Fruit fly (Drosophila melanogaster) whole organism, embryonic: Measurements from ENCODE around the gene Chpf.
A peak's percentile ranks its signal among the peaks of the same experiment; 100 is the strongest.

Source experiments
- Abd-B ChIP-seq: fragments of 200-800 bp; sonication (Bioruptor generic); optimal IDR thresholded peaks from 2 replicates; lab custom pipeline; 2018; ENCODE audit warnings: missing biosample characterization, mild to moderate bottlenecking, missing genetic modification characterization, moderate library complexity
- Atf6 ChIP-seq: fragments of 200-800 bp; sonication (Bioruptor generic); IDR thresholded peaks from 2 replicates; pipeline ENCODE4 v1.3.6; 2022; ENCODE audit warnings: missing biosample characterization, missing genetic modification characterization
- CG11456 ChIP-seq: fragments of 200-800 bp; sonication (Bioruptor generic); IDR thresholded peaks from 3 replicates; pipeline ENCODE4 v1.3.6; 2022; ENCODE audit warnings: missing biosample characterization, missing genetic modification characterization
- CG11504 ChIP-seq: fragments of 200-800 bp; sonication (Bioruptor generic); optimal IDR thresholded peaks from 3 replicates; lab custom pipeline; 2019; ENCODE audit warnings: missing biosample characterization, mild to moderate bottlenecking, missing genetic modification characterization, moderate library complexity
- CG11696 ChIP-seq: fragments of 200-800 bp; sonication (Bioruptor generic); IDR thresholded peaks from 2 replicates; pipeline ENCODE4 v1.3.6; 2022; ENCODE audit warnings: missing biosample characterization, missing genetic modification characterization
- CG13894 ChIP-seq: fragments of 200-800 bp; sonication (Bioruptor generic); optimal IDR thresholded peaks from 3 replicates; lab custom pipeline; 2018; ENCODE audit warnings: missing biosample characterization, mild to moderate bottlenecking, missing genetic modification characterization, moderate library complexity
- CG17361 ChIP-seq: fragments of 200-800 bp; sonication (Bioruptor generic); IDR thresholded peaks from 3 replicates; pipeline ENCODE4 v1.3.6; 2022; ENCODE audit warnings: missing biosample characterization, missing genetic modification characterization
- CG1832 ChIP-seq: fragments of 200-800 bp; sonication (Bioruptor generic); optimal IDR thresholded peaks from 2 replicates; lab custom pipeline; 2017; ENCODE audit warnings: missing biosample characterization, mild to moderate bottlenecking, missing genetic modification characterization, inconsistent platforms
- CG3163 ChIP-seq: fragments of 200-800 bp; sonication (Bioruptor generic); optimal IDR thresholded peaks from 3 replicates; lab custom pipeline; 2016; ENCODE audit warnings: missing biosample characterization, missing genetic modification characterization
- CG4282 ChIP-seq: fragments of 200-800 bp; sonication (Bioruptor generic); optimal IDR thresholded peaks from 2 replicates; lab custom pipeline; 2016; ENCODE audit warnings: missing biosample characterization, missing genetic modification characterization
- CG4617 ChIP-seq: fragments of 200-800 bp; sonication (Bioruptor generic); optimal IDR thresholded peaks from 3 replicates; lab custom pipeline; 2016; ENCODE audit warnings: missing biosample characterization, missing genetic modification characterization, borderline replicate concordance
- CG6175 ChIP-seq: fragments of 200-800 bp; sonication (Bioruptor generic); IDR thresholded peaks from 3 replicates; pipeline ENCODE4 v1.3.6; 2022; ENCODE audit warnings: missing biosample characterization, missing genetic modification characterization
- CG6254 ChIP-seq: fragments of 200-800 bp; sonication (Bioruptor generic); optimal IDR thresholded peaks from 3 replicates; lab custom pipeline; 2017; ENCODE audit warnings: mild to moderate bottlenecking, missing biosample characterization, missing genetic modification reagents, missing genetic modification characterization
- CG8290 ChIP-seq, 3 experiments: fragments of 200-800 bp; sonication (Bioruptor generic); optimal IDR thresholded peaks; 2 replicates each; lab custom pipeline; 2016 to 2019; ENCODE audit warnings: missing biosample characterization in 3 of 3, missing genetic modification characterization in 3 of 3, mild to moderate bottlenecking in 2 of 3, moderate library complexity in 1 of 3
- CG8388 ChIP-seq: fragments of 200-800 bp; sonication (Bioruptor generic); optimal IDR thresholded peaks from 2 replicates; lab custom pipeline; 2019; ENCODE audit warnings: missing biosample characterization, mild to moderate bottlenecking, missing genetic modification characterization, moderate library complexity
- CG8478 ChIP-seq: fragments of >200 bp; optimal IDR thresholded peaks from 2 replicates; lab custom pipeline; 2018
- Camta ChIP-seq: fragments of 200-800 bp; sonication (Bioruptor generic); optimal IDR thresholded peaks from 2 replicates; lab custom pipeline; 2016; ENCODE audit warnings: missing biosample characterization, missing genetic modification characterization
- CoRest ChIP-seq: fragments of 200-800 bp; sonication (Bioruptor generic); optimal IDR thresholded peaks from 3 replicates; lab custom pipeline; 2018; ENCODE audit warnings: missing biosample characterization, mild to moderate bottlenecking, missing genetic modification characterization, moderate library complexity
- Doc2 ChIP-seq: fragments of 200-800 bp; sonication (Bioruptor generic); IDR thresholded peaks from 2 replicates; pipeline ENCODE4 v1.3.6; 2022; ENCODE audit warnings: missing biosample characterization, missing genetic modification characterization
- Elba2 ChIP-seq: fragments of 200-800 bp; sonication (Bioruptor generic); optimal IDR thresholded peaks from 3 replicates; lab custom pipeline; 2016; ENCODE audit warnings: missing biosample characterization, missing genetic modification characterization
- H15 ChIP-seq: fragments of 200-800 bp; sonication (Bioruptor generic); IDR thresholded peaks from 3 replicates; pipeline ENCODE4 v1.3.6; 2022; ENCODE audit warnings: missing biosample characterization, missing genetic modification characterization
- Hr78 ChIP-seq, 2 experiments: fragments of 200-800 bp in 1 of 2; fragments of >200 bp in 1 of 2; sonication (Bioruptor generic) in 1 of 2; optimal IDR thresholded peaks; 2 replicates each; lab custom pipeline; 2017 to 2019; ENCODE audit warnings: missing biosample characterization in 2 of 2, missing genetic modification characterization in 2 of 2, mild to moderate bottlenecking in 1 of 2, moderate library complexity in 1 of 2
- Hsf ChIP-seq: fragments of 200-800 bp; sonication (Bioruptor generic); optimal IDR thresholded peaks from 3 replicates; lab custom pipeline; 2016; ENCODE audit warnings: missing biosample characterization, missing genetic modification characterization
- MBD-R2 ChIP-seq: fragments of 200-800 bp; sonication (Bioruptor generic); IDR thresholded peaks from 2 replicates; pipeline ENCODE4 v1.3.6; 2022; ENCODE audit warnings: missing biosample characterization, missing genetic modification characterization
- Meics ChIP-seq: fragments of 200-800 bp; sonication (Bioruptor generic); optimal IDR thresholded peaks from 2 replicates; lab custom pipeline; 2017; ENCODE audit warnings: missing biosample characterization, mild to moderate bottlenecking, missing genetic modification characterization
- Nf-YC ChIP-seq: fragments of 200-800 bp; optimal IDR thresholded peaks from 3 replicates; lab custom pipeline; 2019; ENCODE audit warnings: missing biosample characterization, mild to moderate bottlenecking, missing genetic modification characterization, moderate library complexity
- NfI ChIP-seq: fragments of 200-800 bp; sonication (Bioruptor generic); optimal IDR thresholded peaks from 3 replicates; lab custom pipeline; 2018; ENCODE audit warnings: missing biosample characterization, mild to moderate bottlenecking, missing genetic modification characterization, moderate library complexity
- Rx ChIP-seq: fragments of 200-800 bp; sonication (Bioruptor generic); IDR thresholded peaks from 2 replicates; pipeline ENCODE4 v1.3.6; 2022; ENCODE audit warnings: missing biosample characterization, missing genetic modification characterization
- amos ChIP-seq: fragments of 200-800 bp; sonication (Bioruptor generic); IDR thresholded peaks from 2 replicates; pipeline ENCODE4 v1.3.6; 2022; ENCODE audit warnings: missing biosample characterization, missing genetic modification characterization; ENCODE audit not compliant: partially characterized antibody
- bigmax ChIP-seq: fragments of 200-800 bp; sonication (Bioruptor generic); optimal IDR thresholded peaks from 2 replicates; lab custom pipeline; 2018; ENCODE audit warnings: missing biosample characterization, mild to moderate bottlenecking, missing genetic modification characterization
- cas ChIP-seq: fragments of 200-800 bp; sonication (Bioruptor generic); IDR thresholded peaks from 2 replicates; pipeline ENCODE4 v1.3.6; 2022; ENCODE audit warnings: missing biosample characterization, missing genetic modification characterization
- chm ChIP-seq: fragments of 200-800 bp; sonication (Bioruptor generic); IDR thresholded peaks from 2 replicates; pipeline ENCODE4 v1.3.6; 2022; ENCODE audit warnings: missing biosample characterization, missing genetic modification characterization
- crp ChIP-seq, 2 experiments: fragments of 200-800 bp; sonication (Bioruptor generic); optimal IDR thresholded peaks; 2 replicates in 1 of 2; 3 replicates in 1 of 2; lab custom pipeline; 2017; ENCODE audit warnings: missing biosample characterization in 2 of 2, missing genetic modification characterization in 2 of 2, mild to moderate bottlenecking in 1 of 2, moderate library complexity in 1 of 2
- esg ChIP-seq: fragments of 200-800 bp; sonication (Bioruptor generic); conservative IDR thresholded peaks from 2 replicates; pipeline ENCODE4 v1.3.6; 2022; ENCODE audit warnings: missing biosample characterization, missing genetic modification characterization
- fd96Cb ChIP-seq: fragments of 200-800 bp; sonication (Bioruptor generic); optimal IDR thresholded peaks from 2 replicates; lab custom pipeline; 2018; ENCODE audit warnings: missing biosample characterization, mild to moderate bottlenecking, missing genetic modification characterization, moderate library complexity
- gce ChIP-seq: fragments of 200-800 bp; sonication (Bioruptor generic); IDR thresholded peaks from 3 replicates; pipeline ENCODE4 v1.3.6; 2022; ENCODE audit warnings: missing biosample characterization, missing genetic modification characterization
- gcm2 ChIP-seq: fragments of 200-800 bp; sonication (Bioruptor generic); optimal IDR thresholded peaks from 2 replicates; lab custom pipeline; 2016; ENCODE audit warnings: missing biosample characterization, missing genetic modification characterization
- gsb ChIP-seq: fragments of 200-800 bp; sonication (Bioruptor generic); IDR thresholded peaks from 2 replicates; pipeline ENCODE4 v1.3.6; 2022; ENCODE audit warnings: missing biosample characterization, missing genetic modification characterization
- gt ChIP-seq: fragments of 200-800 bp; sonication (Bioruptor generic); IDR thresholded peaks from 2 replicates; pipeline ENCODE4 v1.3.6; 2022; ENCODE audit warnings: missing biosample characterization, missing genetic modification characterization
- hbn ChIP-seq: fragments of 200-800 bp; sonication (Bioruptor generic); IDR thresholded peaks from 2 replicates; pipeline ENCODE4 v1.3.6; 2022; ENCODE audit warnings: missing biosample characterization, missing genetic modification characterization; ENCODE audit not compliant: partially characterized antibody
- hkb ChIP-seq, 2 experiments: fragments of 200-800 bp in 1 of 2; fragments of >200 bp in 1 of 2; sonication (Bioruptor generic) in 1 of 2; IDR thresholded peaks in 1 of 2; optimal IDR thresholded peaks in 1 of 2; 2 replicates each; pipeline versions ENCODE4 v1.3.6 to Lab custom; 2017 to 2022; ENCODE audit warnings: missing biosample characterization in 1 of 2, missing genetic modification characterization in 1 of 2
- jing ChIP-seq: fragments of 200-800 bp; sonication (Bioruptor generic); optimal IDR thresholded peaks from 2 replicates; lab custom pipeline; 2018; ENCODE audit warnings: missing biosample characterization, mild to moderate bottlenecking, missing genetic modification characterization
- nom ChIP-seq: fragments of 200-800 bp; sonication (Bioruptor generic); optimal IDR thresholded peaks from 2 replicates; lab custom pipeline; 2017; ENCODE audit warnings: missing biosample characterization, missing genetic modification characterization, mild to moderate bottlenecking, moderate library complexity, missing genetic modification reagents
- prd ChIP-seq, 3 experiments: fragments of >200 bp in 2 of 3; fragments of 200-800 bp in 1 of 3; sonication (Bioruptor generic) in 1 of 3; optimal IDR thresholded peaks in 2 of 3; IDR thresholded peaks in 1 of 3; 2 replicates in 2 of 3; 3 replicates in 1 of 3; pipeline versions ENCODE4 v1.3.6 to Lab custom; 2017 to 2022; ENCODE audit warnings: missing biosample characterization in 1 of 3, missing genetic modification characterization in 1 of 3
- salm ChIP-seq: fragments of 200-800 bp; sonication (Bioruptor generic); optimal IDR thresholded peaks from 2 replicates; lab custom pipeline; 2018; ENCODE audit warnings: missing biosample characterization, mild to moderate bottlenecking, missing genetic modification characterization
- shn ChIP-seq: fragments of 200-800 bp; sonication (Bioruptor generic); optimal IDR thresholded peaks from 3 replicates; lab custom pipeline; 2016; ENCODE audit warnings: missing biosample characterization, missing genetic modification characterization
- vfl ChIP-seq: fragments of 200-800 bp; sonication (Bioruptor generic); optimal IDR thresholded peaks from 2 replicates; lab custom pipeline; 2016; ENCODE audit warnings: missing biosample characterization, missing genetic modification characterization
- yki ChIP-seq: fragments of >200 bp; optimal IDR thresholded peaks from 3 replicates; lab custom pipeline; 2018

Gene Chpf

DNA sequence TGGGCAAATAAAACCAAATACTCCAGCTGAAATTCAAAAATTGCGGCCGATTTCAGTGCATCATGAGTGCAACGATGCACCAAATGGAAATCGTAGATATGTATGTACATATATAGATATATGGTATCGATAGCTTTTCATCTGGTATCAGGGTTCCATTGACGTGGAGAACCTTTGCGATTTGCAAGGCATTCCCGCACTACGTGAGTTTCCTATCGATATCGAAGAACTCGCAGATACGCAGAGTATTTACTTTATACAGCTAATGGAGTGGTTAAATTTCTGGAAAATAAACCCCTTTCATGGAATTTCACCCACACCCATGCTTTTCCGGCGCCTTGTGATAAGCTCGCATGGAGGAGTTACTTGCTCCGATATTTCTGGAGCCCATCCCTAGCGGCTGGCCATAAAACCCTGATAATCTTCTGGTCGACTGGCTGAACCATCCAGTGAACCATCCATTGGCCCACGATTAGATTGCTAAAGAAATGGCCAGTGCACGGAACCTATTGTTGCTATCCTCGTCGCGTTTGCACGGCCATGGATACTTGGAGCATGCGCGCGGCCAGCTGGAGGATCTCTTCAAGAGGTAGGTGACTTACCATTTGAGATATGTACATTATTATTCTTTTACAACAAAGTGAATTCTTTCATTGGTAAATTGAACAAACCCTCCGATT lies 18.0 kb downstream of the Chpf start, which contains the start of gene CG2200 (continued):
- TF ChIP-seq shn (GFP tag; lab: Kevin White, UChicago) (peak; percentile 7), fd96Cb (peak; percentile 5), CG6175 (GFP tag; lab: Robert Waterston, UW) (no peak), CG17361 (GFP tag; lab: Robert Waterston, UW) (peak; percentile 30; the same call in 1 of the 3 replicates), gce (GFP tag; lab: Robert Waterston, UW) (no peak), CG4282 (GFP tag; lab: Kevin White, UChicago) (no peak), Rx (peak; percentile 37; the same call in 1 of the 2 replicates), Doc2 (GFP tag; lab: Robert Waterston, UW) (no peak), CoRest (tag; lab: Kevin White, UChicago) (peak; percentile 34), vfl (GFP tag; lab: Kevin White, UChicago) (no peak), CG8290 (GFP tag; optimal IDR thresholded peaks at IDR 0.05; lab: Kevin White, UChicago) (no peak), CG8290 (tag; optimal IDR thresholded peaks at IDR 0.05; lab: Kevin White, UChicago) (peak in 1 of 2 experiments; percentile 67), Nf-YC (tag; lab: Kevin White, UChicago) (peak; percentile 33), crp (GFP tag; optimal IDR thresholded peaks at IDR 0.05; lab: Kevin White, UChicago) (no peak), CG11456 (GFP tag; lab: Robert Waterston, UW) (0 out of 3 replicates have a peak, but pooled peaks have one; percentile 30), gsb (GFP tag; lab: Robert Waterston, UW) (no peak), CG1832 (GFP tag; lab: Kevin White, UChicago) (no peak), NfI (GFP tag; lab: Kevin White, UChicago) (peak; percentile 12), yki (no peak), Hsf (GFP tag; lab: Kevin White, UChicago) (peak; percentile 13), CG11504 (no peak), H15 (no peak), CG6254 (GFP tag; lab: Kevin White, UChicago) (no peak), hbn (GFP tag; lab: Robert Waterston, UW) (peak; percentile 77), Elba2 (no peak), Meics (GFP tag; lab: Kevin White, UChicago) (peak; percentile 31), CG11696 (GFP tag; lab: Robert Waterston, UW) (no peak), CG8388 (GFP tag; lab: Kevin White, UChicago) (peak; percentile 2), hkb (optimal IDR thresholded peaks at IDR 0.05; lab: Kevin White, UChicago) (no peak), hkb (GFP tag; IDR thresholded peaks at IDR 0.05; lab: Robert Waterston, UW) (peak; percentile 57; the same call in 1 of the 2 replicates), CG8478 (no peak), CG3163 (GFP tag; lab: Kevin White, UChicago) (no peak), cas (GFP tag; lab: Robert Waterston, UW) (no peak), bigmax (no peak), Camta (GFP tag; lab: Kevin White, UChicago) (no peak), Hr78 (GFP tag; optimal IDR thresholded peaks at IDR 0.05; lab: Kevin White, UChicago) (no peak), MBD-R2 (GFP tag; lab: Robert Waterston, UW) (peak; percentile 74), Atf6 (GFP tag; lab: Robert Waterston, UW) (0 out of 2 replicates have a peak, but pooled peaks have one; percentile 30), prd (optimal IDR thresholded peaks at IDR 0.05; lab: Kevin White, UChicago) (no peak), prd (GFP tag; IDR thresholded peaks at IDR 0.05; lab: Robert Waterston, UW) (peak; percentile 38; the same call in 1 of the 3 replicates), gt (GFP tag; lab: Robert Waterston, UW) (no peak), salm (tag; lab: Kevin White, UChicago) (no peak), esg (GFP tag; lab: Robert Waterston, UW) (no peak), CG13894 (tag; lab: Kevin White, UChicago) (peak; percentile 41), nom (GFP tag; lab: Kevin White, UChicago) (peak; percentile 27), chm (no peak), gcm2 (no peak), CG4617 (GFP tag; lab: Kevin White, UChicago) (peak; percentile 27), jing (GFP tag; lab: Kevin White, UChicago) (no peak), Abd-B (GFP tag; lab: Kevin White, UChicago) (peak; percentile 44), amos (GFP tag; lab: Robert Waterston, UW) (peak; percentile 76)
